Fruit fly (Drosophila melanogaster) whole organism, embryonic: ENCODE measurements around the gene CG13114.

Experiments
- BEAF-32 ChIP-seq: fragments of 200-800 bp; sonication (Bioruptor generic); optimal IDR thresholded peaks from 3 replicates; lab custom pipeline; 2017; ENCODE audit warnings: missing biosample characterization, missing genetic modification characterization, mild to moderate bottlenecking, moderate library complexity, missing genetic modification reagents
- Bgb ChIP-seq: fragments of 200-800 bp; sonication (Bioruptor generic); IDR thresholded peaks from 2 replicates; pipeline ENCODE4 v1.3.6; 2022; ENCODE audit warnings: missing biosample characterization, missing genetic modification characterization; ENCODE audit not compliant: partially characterized antibody
- CG10274 ChIP-seq: fragments of 200-800 bp; sonication (Bioruptor generic); optimal IDR thresholded peaks from 3 replicates; lab custom pipeline; 2017; ENCODE audit warnings: missing biosample characterization, mild to moderate bottlenecking, missing genetic modification characterization
- CG11093 ChIP-seq: fragments of 200-800 bp; sonication (Bioruptor generic); IDR thresholded peaks from 3 replicates; pipeline ENCODE4 v1.3.6; 2022; ENCODE audit warnings: missing biosample characterization, missing genetic modification characterization
- CG12104 ChIP-seq: fragments of 200-800 bp; sonication (Bioruptor generic); optimal IDR thresholded peaks from 3 replicates; lab custom pipeline; 2016; ENCODE audit warnings: missing biosample characterization, missing genetic modification characterization
- CG12155 ChIP-seq: fragments of 200-800 bp; sonication (Bioruptor generic); optimal IDR thresholded peaks from 3 replicates; lab custom pipeline; 2016; ENCODE audit warnings: missing biosample characterization, missing genetic modification characterization
- CG1529 ChIP-seq: fragments of 200-800 bp; sonication (Bioruptor generic); optimal IDR thresholded peaks from 3 replicates; lab custom pipeline; 2018; ENCODE audit warnings: missing biosample characterization, missing genetic modification characterization
- CG15601 ChIP-seq: fragments of 200-800 bp; sonication (Bioruptor generic); optimal IDR thresholded peaks from 3 replicates; lab custom pipeline; 2019; ENCODE audit warnings: missing biosample characterization, mild to moderate bottlenecking, missing genetic modification characterization, moderate library complexity
- CG17385 ChIP-seq: fragments of 200-800 bp; sonication (Bioruptor generic); optimal IDR thresholded peaks from 3 replicates; lab custom pipeline; 2018; ENCODE audit warnings: missing biosample characterization, mild to moderate bottlenecking, missing genetic modification characterization
- CG1792 ChIP-seq: fragments of 200-800 bp; sonication (Bioruptor generic); optimal IDR thresholded peaks from 2 replicates; lab custom pipeline; 2016; ENCODE audit warnings: missing biosample characterization, missing genetic modification characterization
- CG34224 ChIP-seq: fragments of 200-800 bp; sonication (Bioruptor generic); IDR thresholded peaks from 3 replicates; pipeline ENCODE4 v1.3.6; 2022; ENCODE audit warnings: missing biosample characterization, missing genetic modification characterization; ENCODE audit not compliant: partially characterized antibody
- CG4328 ChIP-seq: fragments of 200-800 bp; sonication (Bioruptor generic); optimal IDR thresholded peaks from 3 replicates; lab custom pipeline; 2017; ENCODE audit warnings: missing biosample characterization, missing genetic modification reagents, missing genetic modification characterization
- CG5953 ChIP-seq: fragments of 200-800 bp; sonication (Bioruptor generic); IDR thresholded peaks from 2 replicates; pipeline ENCODE4 v1.3.6; 2022; ENCODE audit warnings: missing biosample characterization, missing genetic modification characterization
- CG6254 ChIP-seq: fragments of 200-800 bp; sonication (Bioruptor generic); optimal IDR thresholded peaks from 3 replicates; lab custom pipeline; 2017; ENCODE audit warnings: mild to moderate bottlenecking, missing biosample characterization, missing genetic modification reagents, missing genetic modification characterization
- CG6689 ChIP-seq: fragments of 200-800 bp; sonication (Bioruptor generic); IDR thresholded peaks from 2 replicates; pipeline ENCODE4 v1.3.6; 2022; ENCODE audit warnings: missing biosample characterization, missing genetic modification characterization
- CG6791 ChIP-seq: fragments of 200-800 bp; sonication (Bioruptor generic); IDR thresholded peaks from 3 replicates; pipeline ENCODE4 v1.3.6; 2022; ENCODE audit warnings: missing biosample characterization, missing genetic modification characterization; ENCODE audit not compliant: partially characterized antibody
- CG7745 ChIP-seq: fragments of 200-800 bp; sonication (Bioruptor generic); optimal IDR thresholded peaks from 2 replicates; lab custom pipeline; 2018; ENCODE audit warnings: missing biosample characterization, mild to moderate bottlenecking, missing genetic modification characterization, moderate library complexity
- CG7963 ChIP-seq: fragments of 200-800 bp; sonication (Bioruptor generic); IDR thresholded peaks from 3 replicates; pipeline ENCODE4 v1.3.6; 2022; ENCODE audit warnings: missing biosample characterization, missing genetic modification characterization; ENCODE audit not compliant: partially characterized antibody
- CG7987 ChIP-seq: fragments of 200-800 bp; sonication (Bioruptor generic); optimal IDR thresholded peaks from 2 replicates; lab custom pipeline; 2018; ENCODE audit warnings: missing biosample characterization, mild to moderate bottlenecking, missing genetic modification characterization, moderate library complexity
- CG8388 ChIP-seq: fragments of 200-800 bp; sonication (Bioruptor generic); optimal IDR thresholded peaks from 2 replicates; lab custom pipeline; 2019; ENCODE audit warnings: missing biosample characterization, mild to moderate bottlenecking, missing genetic modification characterization, moderate library complexity
- Dbx ChIP-seq: fragments of 200-800 bp; sonication (Bioruptor generic); IDR thresholded peaks from 3 replicates; pipeline ENCODE4 v1.3.6; 2022; ENCODE audit warnings: missing biosample characterization, missing genetic modification characterization
- Doc3 ChIP-seq: fragments of 200-800 bp; sonication (Bioruptor generic); IDR thresholded peaks from 3 replicates; pipeline ENCODE4 v1.3.6; 2022; ENCODE audit warnings: missing biosample characterization, missing genetic modification characterization; ENCODE audit not compliant: partially characterized antibody
- Dref ChIP-seq: fragments of 200-800 bp; sonication (Bioruptor generic); IDR thresholded peaks from 2 replicates; pipeline ENCODE4 v1.3.6; 2022; ENCODE audit warnings: missing biosample characterization, missing genetic modification characterization
- H15 ChIP-seq: fragments of 200-800 bp; sonication (Bioruptor generic); IDR thresholded peaks from 3 replicates; pipeline ENCODE4 v1.3.6; 2022; ENCODE audit warnings: missing biosample characterization, missing genetic modification characterization
- Hmr ChIP-seq: fragments of 200-800 bp; sonication (Bioruptor generic); optimal IDR thresholded peaks from 3 replicates; lab custom pipeline; 2017; ENCODE audit warnings: mild to moderate bottlenecking, missing biosample characterization, missing genetic modification reagents, missing genetic modification characterization
- Hr3 ChIP-seq: fragments of 200-800 bp; sonication (Bioruptor generic); optimal IDR thresholded peaks from 3 replicates; lab custom pipeline; 2016; ENCODE audit warnings: missing biosample characterization, missing genetic modification characterization
- Hr78 ChIP-seq, 2 experiments: fragments of 200-800 bp in 1 of 2; fragments of >200 bp in 1 of 2; sonication (Bioruptor generic) in 1 of 2; optimal IDR thresholded peaks; 2 replicates each; lab custom pipeline; 2017 to 2019; ENCODE audit warnings: missing biosample characterization in 2 of 2, missing genetic modification characterization in 2 of 2, mild to moderate bottlenecking in 1 of 2, moderate library complexity in 1 of 2
- Kr ChIP-seq: fragments of 200-800 bp; sonication (Bioruptor generic); optimal IDR thresholded peaks from 2 replicates; lab custom pipeline; 2017; ENCODE audit warnings: missing biosample characterization, mild to moderate bottlenecking, missing genetic modification characterization
- Lpt ChIP-seq: fragments of >200 bp; optimal IDR thresholded peaks from 2 replicates; lab custom pipeline; 2018; ENCODE audit warnings: missing biosample characterization, missing genetic modification characterization
- Meics ChIP-seq: fragments of 200-800 bp; sonication (Bioruptor generic); optimal IDR thresholded peaks from 2 replicates; lab custom pipeline; 2017; ENCODE audit warnings: missing biosample characterization, mild to moderate bottlenecking, missing genetic modification characterization
- Oaz ChIP-seq: fragments of 200-800 bp; sonication (Bioruptor generic); IDR thresholded peaks from 2 replicates; pipeline ENCODE4 v1.3.6; 2022; ENCODE audit warnings: missing biosample characterization, missing genetic modification characterization
- Oli ChIP-seq: fragments of 200-800 bp; sonication (Bioruptor generic); optimal IDR thresholded peaks from 2 replicates; lab custom pipeline; 2018; ENCODE audit warnings: missing biosample characterization, mild to moderate bottlenecking, missing genetic modification characterization, moderate library complexity
- Xrp1 ChIP-seq: fragments of 200-800 bp; sonication (Bioruptor generic); IDR thresholded peaks from 2 replicates; pipeline ENCODE4 v1.3.6; 2022; ENCODE audit warnings: missing biosample characterization, missing genetic modification characterization
- ab ChIP-seq: fragments of 200-800 bp; sonication (Bioruptor generic); optimal IDR thresholded peaks from 2 replicates; lab custom pipeline; 2016; ENCODE audit warnings: missing biosample characterization, missing genetic modification characterization
- az2 ChIP-seq: fragments of 200-800 bp; sonication (Bioruptor generic); optimal IDR thresholded peaks from 3 replicates; lab custom pipeline; 2016; ENCODE audit warnings: missing biosample characterization, missing genetic modification characterization
- bab2 ChIP-seq: fragments of 200-800 bp; sonication (Bioruptor generic); optimal IDR thresholded peaks from 2 replicates; lab custom pipeline; 2016; ENCODE audit warnings: missing biosample characterization, missing genetic modification characterization
- cad ChIP-seq: fragments of >200 bp; optimal IDR thresholded peaks from 2 replicates; lab custom pipeline; 2017; ENCODE audit warnings: missing biosample characterization, missing genetic modification characterization
- crc ChIP-seq: fragments of 200-800 bp; sonication (Bioruptor generic); optimal IDR thresholded peaks from 2 replicates; lab custom pipeline; 2016; ENCODE audit warnings: missing biosample characterization, missing genetic modification characterization
- crol ChIP-seq: fragments of 200-800 bp; sonication (Bioruptor generic); IDR thresholded peaks from 2 replicates; pipeline ENCODE4 v1.3.6; 2022; ENCODE audit warnings: missing biosample characterization, missing genetic modification characterization
- dpn ChIP-seq, 2 experiments: fragments of 200-800 bp; sonication (Bioruptor generic); optimal IDR thresholded peaks; 3 replicates each; lab custom pipeline; 2016; ENCODE audit warnings: missing biosample characterization in 2 of 2, missing genetic modification characterization in 2 of 2
- ems ChIP-seq: fragments of 200-800 bp; sonication (Bioruptor generic); optimal IDR thresholded peaks from 3 replicates; lab custom pipeline; 2016; ENCODE audit warnings: missing biosample characterization, missing genetic modification characterization
- her ChIP-seq: fragments of 200-800 bp; sonication (Bioruptor generic); optimal IDR thresholded peaks from 2 replicates; lab custom pipeline; 2016; ENCODE audit warnings: missing biosample characterization, missing genetic modification characterization
- lola ChIP-seq, 3 experiments: fragments of >200 bp in 2 of 3; fragments of 200-800 bp in 1 of 3; sonication (Bioruptor generic) in 1 of 3; optimal IDR thresholded peaks; 2 replicates each; lab custom pipeline; 2017 to 2019; ENCODE audit warnings: missing biosample characterization in 3 of 3, missing genetic modification characterization in 3 of 3, mild to moderate bottlenecking in 1 of 3, moderate library complexity in 1 of 3
- mld ChIP-seq: fragments of 200-800 bp; sonication (Bioruptor generic); IDR thresholded peaks from 3 replicates; pipeline ENCODE4 v1.3.6; 2022; ENCODE audit warnings: missing biosample characterization, missing genetic modification characterization; ENCODE audit not compliant: partially characterized antibody
- tna ChIP-seq: fragments of 200-800 bp; sonication (Bioruptor generic); IDR thresholded peaks from 2 replicates; pipeline ENCODE4 v1.3.6; 2022; ENCODE audit warnings: missing biosample characterization, missing genetic modification characterization; ENCODE audit not compliant: partially characterized antibody
- trem ChIP-seq: fragments of 200-800 bp; optimal IDR thresholded peaks from 3 replicates; lab custom pipeline; 2019; ENCODE audit warnings: missing biosample characterization, mild to moderate bottlenecking, missing genetic modification characterization, moderate library complexity
- wek ChIP-seq: fragments of 200-800 bp; sonication (Bioruptor generic); optimal IDR thresholded peaks from 3 replicates; lab custom pipeline; 2018; ENCODE audit warnings: missing biosample characterization, mild to moderate bottlenecking, missing genetic modification characterization, moderate library complexity
- z ChIP-seq: fragments of 200-800 bp; sonication (Bioruptor generic); IDR thresholded peaks from 3 replicates; pipeline ENCODE4 v1.3.6; 2022; ENCODE audit warnings: missing biosample characterization, missing genetic modification characterization
- zfh1 ChIP-seq: fragments of 200-800 bp; sonication (Bioruptor generic); IDR thresholded peaks from 3 replicates; pipeline ENCODE4 v1.3.6; 2022; ENCODE audit warnings: missing biosample characterization, missing genetic modification characterization

Gene CG13114

dm6 chr2L:9567398-9567856 is 21.8 kb downstream of the CG13114 start (continued):
- peak; percentile 98 for TF ChIP-seq CG5953 (GFP tag; lab: Robert Waterston, UW)
- peak; percentile 95 for TF ChIP-seq CG10274 (GFP tag; lab: Kevin White, UChicago)
- TF ChIP-seq cad (GFP tag; lab: Kevin White, UChicago), result no peak
- no peak for TF ChIP-seq Doc3 (GFP tag; lab: Robert Waterston, UW)
- peak; percentile 76 for TF ChIP-seq Kr (GFP tag; lab: Kevin White, UChicago)
- TF ChIP-seq Oaz (GFP tag; lab: Robert Waterston, UW), result peak; percentile 93
- peak; percentile 96 for TF ChIP-seq crc (GFP tag; lab: Kevin White, UChicago)
- peak; percentile 87 for TF ChIP-seq CG6689 (GFP tag; lab: Robert Waterston, UW)
- TF ChIP-seq lola (GFP tag; optimal IDR thresholded peaks at IDR 0.05; lab: Kevin White, UChicago), result peak in 1 of 3 experiments; percentile 65
- TF ChIP-seq CG11093, result peak; percentile 33; the same call in 1 of the 3 replicates
- no peak for TF ChIP-seq Lpt (GFP tag; lab: Kevin White, UChicago)
- TF ChIP-seq Dref (GFP tag; lab: Robert Waterston, UW), result peak; percentile 35; the same call in 1 of the 2 replicates
- TF ChIP-seq CG12104 (GFP tag; lab: Kevin White, UChicago), result peak; percentile 98
- peak; percentile 96 for TF ChIP-seq CG6254 (GFP tag; lab: Kevin White, UChicago)
- peak; percentile 95 for TF ChIP-seq ems (GFP tag; lab: Kevin White, UChicago)
- TF ChIP-seq trem (tag; lab: Kevin White, UChicago), result peak; percentile 91
- TF ChIP-seq Hmr (GFP tag; lab: Kevin White, UChicago), result peak; percentile 100
- peak; percentile 99 for TF ChIP-seq Meics
- TF ChIP-seq Bgb (GFP tag; lab: Robert Waterston, UW), result peak; percentile 21; the same call in 1 of the 2 replicates
- peak; percentile 75 for TF ChIP-seq CG7745 (tag; lab: Kevin White, UChicago)
- TF ChIP-seq CG7963 (GFP tag; lab: Robert Waterston, UW), result no peak
- TF ChIP-seq CG4328 (GFP tag; lab: Kevin White, UChicago), result peak; percentile 99
- peak; percentile 95 for TF ChIP-seq az2 (GFP tag; lab: Kevin White, UChicago)
- TF ChIP-seq Hr78 (GFP tag; optimal IDR thresholded peaks at IDR 0.05; lab: Kevin White, UChicago), result peak in 1 of 2 experiments; percentile 85
- TF ChIP-seq zfh1 (GFP tag; lab: Robert Waterston, UW), result peak; percentile 95
- TF ChIP-seq Hr3 (GFP tag; lab: Kevin White, UChicago), result peak; percentile 82
- TF ChIP-seq dpn (GFP tag; optimal IDR thresholded peaks at IDR 0.05; lab: Kevin White, UChicago), result peak; percentile 93 to 95
- TF ChIP-seq CG12155 (GFP tag; lab: Kevin White, UChicago), result peak; percentile 87
- TF ChIP-seq CG15601 (tag; lab: Kevin White, UChicago), result peak; percentile 97
- peak; percentile 31 for TF ChIP-seq BEAF-32 (GFP tag; lab: Kevin White, UChicago)
- TF ChIP-seq tna (GFP tag; lab: Robert Waterston, UW), result no peak
- TF ChIP-seq Xrp1 (GFP tag; lab: Robert Waterston, UW), result peak; percentile 65; the same call in 1 of the 2 replicates
- peak; percentile 100 for TF ChIP-seq CG7987 (GFP tag; lab: Kevin White, UChicago)
- no peak for TF ChIP-seq ab (GFP tag; lab: Kevin White, UChicago)
- TF ChIP-seq CG17385 (GFP tag; lab: Kevin White, UChicago), result peak; percentile 99
- TF ChIP-seq crol (GFP tag; lab: Robert Waterston, UW), result peak; percentile 71
- peak; percentile 97 for TF ChIP-seq Dbx (GFP tag; lab: Robert Waterston, UW)
- peak; percentile 98 for TF ChIP-seq CG1529 (GFP tag; lab: Kevin White, UChicago)
- TF ChIP-seq bab2, result peak; percentile 79
- peak; percentile 88 for TF ChIP-seq CG1792 (GFP tag; lab: Kevin White, UChicago)
- TF ChIP-seq z, result peak; percentile 63; the same call in 1 of the 3 replicates
- peak; percentile 96 for TF ChIP-seq CG8388 (GFP tag; lab: Kevin White, UChicago)
- peak; percentile 99 for TF ChIP-seq wek (GFP tag; lab: Kevin White, UChicago)
- TF ChIP-seq Oli (tag; lab: Kevin White, UChicago), result peak; percentile 94
- TF ChIP-seq CG6791 (GFP tag; lab: Robert Waterston, UW), result no peak
- peak; percentile 95 for TF ChIP-seq H15 (GFP tag; lab: Robert Waterston, UW)
- TF ChIP-seq CG34224 (GFP tag; lab: Robert Waterston, UW), result peak; percentile 45; the same call in 1 of the 3 replicates
- peak; percentile 96 for TF ChIP-seq her (GFP tag; lab: Kevin White, UChicago)
- no peak for TF ChIP-seq mld (GFP tag; lab: Robert Waterston, UW)
